Fruit fly (Drosophila melanogaster) whole organism, prepupa: ENCODE results near the gene Csl4.

ENCODE experiments used
- Blimp-1 ChIP-seq: fragments of 200-800 bp; sonication (Bioruptor generic); optimal IDR thresholded peaks from 3 replicates; lab custom pipeline; 2017; ENCODE audit warnings: missing biosample characterization, missing genetic modification characterization, mild to moderate bottlenecking, moderate library complexity, missing genetic modification reagents
- CG1621 ChIP-seq: fragments of 200-800 bp; sonication (Bioruptor generic); optimal IDR thresholded peaks from 3 replicates; lab custom pipeline; 2018; ENCODE audit warnings: missing biosample characterization, mild to moderate bottlenecking, missing genetic modification characterization
- CG7368 ChIP-seq: fragments of 200-800 bp; sonication (Bioruptor generic); optimal IDR thresholded peaks from 3 replicates; lab custom pipeline; 2016; ENCODE audit warnings: missing biosample characterization, missing genetic modification characterization
- CG8632 ChIP-seq: fragments of 200-800 bp; sonication (Bioruptor generic); optimal IDR thresholded peaks from 3 replicates; lab custom pipeline; 2016; ENCODE audit warnings: missing biosample characterization, missing genetic modification characterization
- Hr39 ChIP-seq: fragments of 200-800 bp; sonication (Bioruptor generic); optimal IDR thresholded peaks from 2 replicates; lab custom pipeline; 2016; ENCODE audit warnings: missing biosample characterization, missing genetic modification characterization

DNA sequence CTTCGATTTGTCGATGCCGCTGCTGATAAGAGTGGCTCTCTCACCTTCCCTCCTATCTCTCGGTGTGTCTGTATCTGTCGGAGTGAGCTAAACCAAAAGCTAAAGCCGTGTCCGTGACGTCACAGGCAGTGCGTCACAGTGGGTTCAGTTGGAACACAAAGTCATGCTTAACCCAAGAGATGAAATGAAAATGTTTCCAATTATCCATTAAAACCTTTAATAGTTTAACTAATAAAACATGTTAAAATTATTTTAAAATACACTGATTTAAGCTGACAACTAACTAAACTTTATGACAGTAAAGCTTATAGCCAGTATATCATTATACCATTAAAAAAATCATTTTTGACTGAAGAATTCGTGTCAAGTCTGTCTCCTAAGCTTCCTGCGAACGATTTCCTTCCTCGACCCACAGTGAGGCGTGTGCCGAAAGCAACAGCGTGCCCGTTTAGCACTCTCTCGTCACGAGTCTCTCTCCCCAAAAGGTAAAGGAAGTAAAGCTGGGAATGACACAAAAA is 10.3 kb downstream of the Csl4 start, which contains the start of gene Idua:
- TF ChIP-seq Hr39 (GFP tag; lab: Kevin White, UChicago) = no peak
- no peak for TF ChIP-seq CG7368 (GFP tag; lab: Kevin White, UChicago)
- TF ChIP-seq CG8632 = peak; percentile 74
- no peak for TF ChIP-seq Blimp-1 (GFP tag; lab: Kevin White, UChicago)
- TF ChIP-seq CG1621 (tag; lab: Kevin White, UChicago) = peak; percentile 58
